Worm (Caenorhabditis elegans) whole organism, L2 larva: ENCODE measurements around the gene dct-19.

Experiments
- aly-2 ChIP-seq: fragments of 150-350 bp; optimal IDR thresholded peaks from 2 replicates; lab custom pipeline; 2014; ENCODE audit warnings: missing biosample characterization, missing genetic modification characterization
- lin-39 ChIP-seq: fragments of 150-350 bp; optimal IDR thresholded peaks from 2 replicates; lab custom pipeline; 2014; ENCODE audit warnings: missing biosample characterization, missing genetic modification reagents, missing genetic modification characterization
- lsy-2 ChIP-seq, 2 experiments: fragments of 150-350 bp in 1 of 2; sonication (generic microtip) in 1 of 2; optimal IDR thresholded peaks; 2 replicates each; lab custom pipeline; 2014 to 2017; ENCODE audit warnings: missing biosample characterization in 2 of 2, missing genetic modification characterization in 2 of 2
- nhr-12 ChIP-seq: fragments of 150-350 bp; optimal IDR thresholded peaks from 2 replicates; lab custom pipeline; 2014; ENCODE audit warnings: missing biosample characterization, missing genetic modification characterization
- nhr-77 ChIP-seq: fragments of 150-350 bp; optimal IDR thresholded peaks from 2 replicates; lab custom pipeline; 2014; ENCODE audit warnings: missing biosample characterization, missing genetic modification characterization
- skn-1 ChIP-seq: sonication (generic microtip); optimal IDR thresholded peaks from 2 replicates; lab custom pipeline; 2017; ENCODE audit warnings: missing biosample characterization, missing genetic modification characterization
- sma-9 ChIP-seq, 2 experiments: fragments of 150-350 bp in 1 of 2; sonication (generic microtip) in 1 of 2; optimal IDR thresholded peaks; 2 replicates each; lab custom pipeline; 2014 to 2016; ENCODE audit warnings: missing genetic modification characterization in 2 of 2, mild to moderate bottlenecking in 1 of 2, missing biosample characterization in 1 of 2, missing compliant biosample characterization in 1 of 2, missing genetic modification reagents in 1 of 2, moderate library complexity in 1 of 2
- zag-1 ChIP-seq: fragments of 150-350 bp; optimal IDR thresholded peaks from 2 replicates; lab custom pipeline; 2014; ENCODE audit warnings: missing biosample characterization, missing genetic modification characterization

- TF ChIP-seq aly-2 (tag; lab: Kevin White, UChicago) (no peak), lin-39 (tag; lab: Kevin White, UChicago) (no peak), sma-9 (GFP tag; optimal IDR thresholded peaks at IDR 0.05; lab: Kevin White, UChicago) (no peak), sma-9 (tag; optimal IDR thresholded peaks at IDR 0.05; lab: Kevin White, UChicago) (no peak), nhr-12 (no peak), nhr-77 (tag; lab: Kevin White, UChicago) (no peak), lsy-2 (tag; optimal IDR thresholded peaks at IDR 0.05; lab: Kevin White, UChicago) (no peak), zag-1 (tag; lab: Kevin White, UChicago) (no peak), skn-1 (tag; lab: Kevin White, UChicago) (no peak)
These were observed 47.9 kb downstream of the dct-19 start for ce11 chrIV:12990638-12991037.
